Fruit fly (Drosophila melanogaster): ENCODE measurements around the gene Hsp67Bc.
A peak's percentile ranks its signal among the peaks of the same experiment; 100 is the strongest.

Hsp67Bc gene

dm6 chr3L:9372278-9372975, at the start of gene Hsp67Bc, which contains the start of the genes CG4456 and Hsp22:
Gene Hsp67Bc (minus strand): TSS chr3L:9372497.
Gene CG4456 (plus strand): TSS chr3L:9372722.
Gene Hsp22 (plus strand): TSS chr3L:9372931.
- no peak for TF ChIP-seq CG17801 (GFP tag; optimal IDR thresholded peaks at IDR 0.05; ENCODE audit: partially characterized antibody)

- TF ChIP-seq CG17801 (GFP tag; optimal IDR thresholded peaks at IDR 0.05; ENCODE audit: partially characterized antibody) = no peak
These were observed 49.3 kb upstream of the Hsp67Bc start for dm6 chr3L:9421621-9422020.

- no peak for TF ChIP-seq CG17801 (GFP tag; optimal IDR thresholded peaks at IDR 0.05; ENCODE audit: partially characterized antibody)
These were observed 48.5 kb upstream of the Hsp67Bc start for dm6 chr3L:9420819-9421130.

dm6 chr3L:9420054-9420818, 47.9 kb upstream of the Hsp67Bc start:
- peak; percentile 98 for TF ChIP-seq CG17801 (GFP tag; optimal IDR thresholded peaks at IDR 0.05; ENCODE audit: partially characterized antibody)

- peak; percentile 38 for TF ChIP-seq CG17801 (GFP tag; optimal IDR thresholded peaks at IDR 0.05; ENCODE audit: partially characterized antibody)
These were observed 47.0 kb upstream of the Hsp67Bc start for dm6 chr3L:9419328-9419727.

- TF ChIP-seq CG17801 (GFP tag; optimal IDR thresholded peaks at IDR 0.05; ENCODE audit: partially characterized antibody) = no peak
These were observed 45.0 kb upstream of the Hsp67Bc start, which contains the start of gene CG3982 for dm6 chr3L:9417288-9417687. Gene CG3982 (minus strand): TSS chr3L:9417388.

dm6 chr3L:9410754-9411423, 38.6 kb upstream of the Hsp67Bc start, which contains the start of the genes CG4022 and Cpsf5:
Gene CG4022 (minus strand): TSS chr3L:9410832.
Gene Cpsf5 (plus strand): TSS chr3L:9411038.
- peak; percentile 81 for TF ChIP-seq CG17801 (GFP tag; optimal IDR thresholded peaks at IDR 0.05; ENCODE audit: partially characterized antibody)

- no peak for TF ChIP-seq CG17801 (GFP tag; optimal IDR thresholded peaks at IDR 0.05; ENCODE audit: partially characterized antibody)
These were observed 37.8 kb upstream of the Hsp67Bc start for dm6 chr3L:9410030-9410589.

dm6 chr3L:9404497-9404896, 32.2 kb upstream of the Hsp67Bc start, which contains the start of gene Cpr67B:
Gene Cpr67B (plus strand): TSS chr3L:9404797.
- no peak for TF ChIP-seq CG17801 (GFP tag; optimal IDR thresholded peaks at IDR 0.05; ENCODE audit: partially characterized antibody)

- no peak for TF ChIP-seq CG17801 (GFP tag; optimal IDR thresholded peaks at IDR 0.05; ENCODE audit: partially characterized antibody)
These were observed 30.0 kb upstream of the Hsp67Bc start, which contains the start of gene eIF4E1 for dm6 chr3L:9402157-9402890. Gene eIF4E1 (minus strand): TSS chr3L:9402460.

dm6 chr3L:9401354-9402156, 29.3 kb upstream of the Hsp67Bc start:
- no peak for TF ChIP-seq CG17801 (GFP tag; optimal IDR thresholded peaks at IDR 0.05; ENCODE audit: partially characterized antibody)

- TF ChIP-seq CG17801 (GFP tag; optimal IDR thresholded peaks at IDR 0.05; ENCODE audit: partially characterized antibody) = no peak
These were observed 28.5 kb upstream of the Hsp67Bc start for dm6 chr3L:9400697-9401353.

- TF ChIP-seq CG17801 (GFP tag; optimal IDR thresholded peaks at IDR 0.05; ENCODE audit: partially characterized antibody) = no peak
These were observed 27.6 kb upstream of the Hsp67Bc start for dm6 chr3L:9399855-9400254.
